Fruit fly (Drosophila melanogaster): ENCODE measurements around the gene bel.

The bel gene

dm6 chr3R:8659907-8660660 lies 477 bp downstream of the bel start (continued):
- TF ChIP-seq Kr (GFP tag; optimal IDR thresholded peaks at IDR 0.05): no peak
- peak; percentile 39 for TF ChIP-seq nerfin-1 (tag; optimal IDR thresholded peaks at IDR 0.05)
- TF ChIP-seq fd102C (GFP tag; optimal IDR thresholded peaks at IDR 0.05): no peak
- TF ChIP-seq HmgD (GFP tag; optimal IDR thresholded peaks at IDR 0.05): peak; percentile 95
- no peak for TF ChIP-seq ac (GFP tag; optimal IDR thresholded peaks at IDR 0.05)
- TF ChIP-seq CG9876 (GFP tag; optimal IDR thresholded peaks at IDR 0.05): peak; percentile 27
- peak; percentile 66 for TF ChIP-seq Adf1 (GFP tag; IDR thresholded peaks at IDR 0.05)
- TF ChIP-seq sc (optimal IDR thresholded peaks at IDR 0.05): no peak
- TF ChIP-seq sc (GFP tag; optimal IDR thresholded peaks at IDR 0.05): no peak
- no peak for TF ChIP-seq Doc2 (GFP tag; IDR thresholded peaks at IDR 0.05)
- no peak; the same call in 1 of the 2 replicates for TF ChIP-seq ara (GFP tag; IDR thresholded peaks at IDR 0.05)
- peak; percentile 86 for TF ChIP-seq Blimp-1 (GFP tag; optimal IDR thresholded peaks at IDR 0.05)
- no peak; the same call in 1 of the 2 replicates for TF ChIP-seq CG31441 (GFP tag; IDR thresholded peaks at IDR 0.05)
- peak; percentile 25 for TF ChIP-seq sd (tag; optimal IDR thresholded peaks at IDR 0.05)
- no peak for TF ChIP-seq rib (GFP tag; IDR thresholded peaks at IDR 0.05)
- TF ChIP-seq CG9215 (GFP tag; IDR thresholded peaks at IDR 0.05): no peak
- TF ChIP-seq row (GFP tag; IDR thresholded peaks at IDR 0.05): peak; percentile 55
- TF ChIP-seq prd (optimal IDR thresholded peaks at IDR 0.05): no peak
- peak; percentile 55; the same call in 2 of the 3 replicates for TF ChIP-seq prd (GFP tag; IDR thresholded peaks at IDR 0.05)
- TF ChIP-seq CHES-1-like (GFP tag; optimal IDR thresholded peaks at IDR 0.05): peak; percentile 73
- peak; percentile 61 for TF ChIP-seq Fer1 (GFP tag; optimal IDR thresholded peaks at IDR 0.05)
- TF ChIP-seq dati (GFP tag; IDR thresholded peaks at IDR 0.05): no peak
- TF ChIP-seq Rx (GFP tag; IDR thresholded peaks at IDR 0.05): no peak
- TF ChIP-seq CG2678 (tag; optimal IDR thresholded peaks at IDR 0.05): peak; percentile 33
- no peak for TF ChIP-seq zfh1 (GFP tag; IDR thresholded peaks at IDR 0.05)
- no peak for TF ChIP-seq CG4707 (GFP tag; optimal IDR thresholded peaks at IDR 0.05)
- TF ChIP-seq CG13287 (GFP tag; IDR thresholded peaks at IDR 0.05; ENCODE audit: partially characterized antibody): peak; percentile 88
- TF ChIP-seq D19B (GFP tag; optimal IDR thresholded peaks at IDR 0.05): no peak
- TF ChIP-seq Side (GFP tag; optimal IDR thresholded peaks at IDR 0.05): peak; percentile 73
- no peak for TF ChIP-seq CG7372 (GFP tag; IDR thresholded peaks at IDR 0.05)
- no peak for TF ChIP-seq CG7745 (tag; optimal IDR thresholded peaks at IDR 0.05)
- TF ChIP-seq CG6272 (GFP tag; IDR thresholded peaks at IDR 0.05): no peak
- TF ChIP-seq ind (GFP tag; optimal IDR thresholded peaks at IDR 0.05): no peak
- TF ChIP-seq CG3995 (GFP tag; optimal IDR thresholded peaks at IDR 0.05): peak; percentile 64
- TF ChIP-seq lov (optimal IDR thresholded peaks at IDR 0.05): no peak
- TF ChIP-seq lov (GFP tag; IDR thresholded peaks at IDR 0.05): no peak
- peak; percentile 51; the same call in 2 of the 3 replicates for TF ChIP-seq dysf (GFP tag; IDR thresholded peaks at IDR 0.05)
- no peak for TF ChIP-seq ham (GFP tag; IDR thresholded peaks at IDR 0.05)
- TF ChIP-seq disco-r (GFP tag; optimal IDR thresholded peaks at IDR 0.05): peak; percentile 14
- TF ChIP-seq Doc3 (GFP tag; IDR thresholded peaks at IDR 0.05; ENCODE audit: partially characterized antibody): peak; percentile 67
- no peak for TF ChIP-seq H2.0 (GFP tag; IDR thresholded peaks at IDR 0.05)
- no peak for TF ChIP-seq CG4854 (GFP tag; optimal IDR thresholded peaks at IDR 0.05)
- peak; percentile 5 for TF ChIP-seq Chrac-16 (GFP tag; optimal IDR thresholded peaks at IDR 0.05)
- peak; percentile 35; the same call in 1 of the 2 replicates for TF ChIP-seq CG11247 (GFP tag; IDR thresholded peaks at IDR 0.05)
- TF ChIP-seq cad (GFP tag; optimal IDR thresholded peaks at IDR 0.05): no peak
- no peak for TF ChIP-seq so (GFP tag; IDR thresholded peaks at IDR 0.05)
- TF ChIP-seq Lhr (GFP tag; optimal IDR thresholded peaks at IDR 0.05): peak; percentile 90
- TF ChIP-seq h (optimal IDR thresholded peaks at IDR 0.05): no peak
- TF ChIP-seq CG12299 (tag; optimal IDR thresholded peaks at IDR 0.05): peak; percentile 49
- TF ChIP-seq phol (tag; optimal IDR thresholded peaks at IDR 0.05): peak; percentile 70
- TF ChIP-seq Aef1 (GFP tag; IDR thresholded peaks at IDR 0.05): no peak
- TF ChIP-seq CG7839 (tag; optimal IDR thresholded peaks at IDR 0.05): peak; percentile 32
